Worm (Caenorhabditis elegans) whole organism, L4 larva: ENCODE results near the gene nhr-68.

Experiments
- D1046.2 ChIP-seq: fragments of 200-800 bp; sonication (Bioruptor generic); IDR thresholded peaks from 2 replicates; pipeline ENCODE4 v1.3.6; 2022; ENCODE audit warnings: missing genetic modification characterization, missing compliant biosample characterization
- F26F4.8 ChIP-seq: fragments of 200-800 bp; sonication (Bioruptor generic); conservative IDR thresholded peaks from 2 replicates; pipeline ENCODE4 v1.3.6; 2022; ENCODE audit warnings: missing genetic modification characterization, missing compliant biosample characterization
- Y75B8A.6 ChIP-seq: fragments of 200-800 bp; sonication (Bioruptor generic); IDR thresholded peaks from 2 replicates; pipeline ENCODE4 v1.3.6; 2022; ENCODE audit warnings: missing genetic modification reagents, missing genetic modification characterization, missing compliant biosample characterization
- ama-1 ChIP-seq: fragments of 150-350 bp; optimal IDR thresholded peaks from 2 replicates; lab custom pipeline; 2014; ENCODE audit warnings: inconsistent platforms, mixed read lengths
- ces-1 ChIP-seq: fragments of 150-350 bp; sonication (generic microtip); optimal IDR thresholded peaks from 4 replicates; lab custom pipeline; 2014; ENCODE audit warnings: missing biosample characterization, missing genetic modification reagents, missing genetic modification characterization
- cey-2 ChIP-seq: sonication (generic microtip); optimal IDR thresholded peaks from 3 replicates; lab custom pipeline; 2017; ENCODE audit warnings: missing genetic modification characterization, mild to moderate bottlenecking, missing compliant biosample characterization, antibody characterized with exemption, borderline replicate concordance; ENCODE audit not compliant: insufficient read depth
- daf-12 ChIP-seq: fragments of 150-350 bp; optimal IDR thresholded peaks from 2 replicates; lab custom pipeline; 2014; ENCODE audit warnings: missing biosample characterization, missing genetic modification reagents, missing genetic modification characterization
- daf-16 ChIP-seq, 3 experiments: sonication (generic microtip); optimal IDR thresholded peaks; 2 replicates each; lab custom pipeline; 2016 to 2017; ENCODE audit warnings: missing genetic modification characterization in 3 of 3, missing genetic modification reagents in 3 of 3, mild to moderate bottlenecking in 2 of 3, missing compliant biosample characterization in 2 of 3, missing biosample characterization in 1 of 3, moderate library complexity in 1 of 3
- dmd-6 ChIP-seq: fragments of 200-800 bp; sonication (Bioruptor generic); IDR thresholded peaks from 2 replicates; pipeline ENCODE4 v1.3.6; 2022; ENCODE audit warnings: missing genetic modification reagents, missing genetic modification characterization, missing compliant biosample characterization
- dmd-8 ChIP-seq: fragments of 200-800 bp; sonication (Bioruptor generic); IDR thresholded peaks from 2 replicates; pipeline ENCODE4 v1.3.6; 2022; ENCODE audit warnings: missing genetic modification characterization, missing compliant biosample characterization
- dmd-9 ChIP-seq: fragments of 200-800 bp; sonication (Bioruptor generic); IDR thresholded peaks from 2 replicates; pipeline ENCODE4 v1.3.6; 2022; ENCODE audit warnings: missing genetic modification reagents, missing genetic modification characterization, missing compliant biosample characterization
- dpl-1 ChIP-seq: fragments of 150-350 bp; optimal IDR thresholded peaks from 2 replicates; lab custom pipeline; 2014; ENCODE audit warnings: missing biosample characterization, missing genetic modification reagents, missing genetic modification characterization
- dve-1 ChIP-seq: sonication (generic microtip); optimal IDR thresholded peaks from 2 replicates; lab custom pipeline; 2017; ENCODE audit warnings: antibody characterized with exemption, mild to moderate bottlenecking, missing genetic modification characterization, missing compliant biosample characterization; ENCODE audit not compliant: insufficient read depth
- egl-43 ChIP-seq: fragments of 200-800 bp; sonication (Bioruptor generic); IDR thresholded peaks from 2 replicates; pipeline ENCODE4 v1.3.6; 2022; ENCODE audit warnings: missing genetic modification reagents, missing genetic modification characterization, missing compliant biosample characterization
- fos-1 ChIP-seq: fragments of 150-350 bp; optimal IDR thresholded peaks from 2 replicates; lab custom pipeline; 2014; ENCODE audit warnings: missing biosample characterization, missing genetic modification characterization
- gei-8 ChIP-seq: fragments of 200-800 bp; sonication (Bioruptor generic); optimal IDR thresholded peaks from 2 replicates; lab custom pipeline; 2018; ENCODE audit warnings: mild to moderate bottlenecking, missing genetic modification characterization, missing compliant biosample characterization
- hlh-11 ChIP-seq: fragments of 200-800 bp; sonication (Bioruptor generic); optimal IDR thresholded peaks from 2 replicates; lab custom pipeline; 2018; ENCODE audit warnings: mild to moderate bottlenecking, missing genetic modification characterization, missing compliant biosample characterization
- hlh-30 ChIP-seq: sonication (generic microtip); optimal IDR thresholded peaks from 2 replicates; lab custom pipeline; 2017; ENCODE audit warnings: antibody characterized with exemption, mild to moderate bottlenecking, missing genetic modification characterization, missing compliant biosample characterization; ENCODE audit not compliant: insufficient read depth
- jun-1 ChIP-seq: fragments of 150-350 bp; optimal IDR thresholded peaks from 2 replicates; lab custom pipeline; 2014; ENCODE audit warnings: missing biosample characterization, missing genetic modification reagents, missing genetic modification characterization
- lin-1 ChIP-seq: fragments of 200-800 bp; sonication (Bioruptor generic); IDR thresholded peaks from 2 replicates; pipeline ENCODE4 v1.3.6; 2022; ENCODE audit warnings: missing genetic modification reagents, missing genetic modification characterization, missing compliant biosample characterization
- lin-38 ChIP-seq: fragments of 200-800 bp; sonication (Bioruptor generic); IDR thresholded peaks from 2 replicates; pipeline ENCODE4 v1.3.6; 2022; ENCODE audit warnings: missing genetic modification reagents, missing genetic modification characterization, missing compliant biosample characterization
- lsy-2 ChIP-seq, 2 experiments: fragments of 150-350 bp in 1 of 2; sonication (generic microtip) in 1 of 2; optimal IDR thresholded peaks; 2 replicates each; lab custom pipeline; 2014 to 2017; ENCODE audit warnings: missing biosample characterization in 2 of 2, missing genetic modification characterization in 2 of 2
- madf-5 ChIP-seq, 2 experiments: fragments of 200-800 bp; sonication (Bioruptor generic); IDR thresholded peaks; 2 replicates each; pipeline ENCODE4 v1.3.6; 2022; ENCODE audit warnings: missing compliant biosample characterization in 2 of 2, missing genetic modification characterization in 2 of 2
- mdl-1 ChIP-seq, 2 experiments: fragments of 150-350 bp in 1 of 2; sonication (generic microtip) in 1 of 2; optimal IDR thresholded peaks; 2 replicates each; lab custom pipeline; 2014 to 2017; ENCODE audit warnings: missing biosample characterization in 2 of 2, missing genetic modification characterization in 2 of 2
- mep-1 ChIP-seq: fragments of 150-350 bp; sonication (generic microtip); optimal IDR thresholded peaks from 3 replicates; lab custom pipeline; 2014; ENCODE audit warnings: missing biosample characterization, missing genetic modification characterization
- mxl-3 ChIP-seq: fragments of 200-800 bp; sonication (Bioruptor generic); optimal IDR thresholded peaks from 2 replicates; lab custom pipeline; 2018; ENCODE audit warnings: mild to moderate bottlenecking, missing genetic modification characterization, missing compliant biosample characterization
- nhr-10 ChIP-seq: fragments of 150-350 bp; optimal IDR thresholded peaks from 2 replicates; lab custom pipeline; 2014; ENCODE audit warnings: missing biosample characterization, missing genetic modification characterization
- nhr-237 ChIP-seq: sonication (generic microtip); optimal IDR thresholded peaks from 2 replicates; lab custom pipeline; 2017; ENCODE audit warnings: missing biosample characterization, missing genetic modification characterization
- nhr-28 ChIP-seq: fragments of 150-350 bp; optimal IDR thresholded peaks from 2 replicates; lab custom pipeline; 2014; ENCODE audit warnings: missing biosample characterization, missing genetic modification characterization
- nhr-42 ChIP-seq: fragments of 200-800 bp; sonication (Bioruptor generic); IDR thresholded peaks from 2 replicates; pipeline ENCODE4 v1.3.6; 2022; ENCODE audit warnings: missing genetic modification characterization, missing compliant biosample characterization
- pha-4 ChIP-seq, 2 experiments: fragments of 150-350 bp in 1 of 2; fragments of 200-800 bp in 1 of 2; sonication (Bioruptor generic) in 1 of 2; IDR thresholded peaks in 1 of 2; optimal IDR thresholded peaks in 1 of 2; 2 replicates each; pipeline versions ENCODE4 v1.3.6 to Lab custom; 2014 to 2022; ENCODE audit warnings: missing genetic modification characterization in 2 of 2, missing genetic modification reagents in 2 of 2, missing biosample characterization in 1 of 2, missing compliant biosample characterization in 1 of 2
- pqm-1 ChIP-seq: sonication (generic microtip); optimal IDR thresholded peaks from 2 replicates; lab custom pipeline; 2017; ENCODE audit warnings: missing biosample characterization, missing genetic modification characterization
- skn-1 ChIP-seq: fragments of 150-350 bp; optimal IDR thresholded peaks from 2 replicates; lab custom pipeline; 2014; ENCODE audit warnings: missing biosample characterization, missing genetic modification characterization
- tra-1 ChIP-seq: fragments of 200-800 bp; sonication (Bioruptor generic); IDR thresholded peaks from 2 replicates; pipeline ENCODE4 v1.3.6; 2022; ENCODE audit warnings: missing genetic modification reagents, missing genetic modification characterization, missing compliant biosample characterization
- unc-62 ChIP-seq, 3 experiments: fragments of 150-350 bp in 1 of 3; sonication (generic microtip); optimal IDR thresholded peaks in 2 of 3; peaks in 1 of 3; 1 replicate in 1 of 3; 2 replicates in 2 of 3; lab custom pipeline; 2014 to 2017; ENCODE audit warnings: missing biosample characterization in 3 of 3, missing genetic modification characterization in 3 of 3, missing genetic modification reagents in 3 of 3, missing genotype in 1 of 3
- zfp-2 ChIP-seq: sonication (generic microtip); optimal IDR thresholded peaks from 2 replicates; lab custom pipeline; 2016; ENCODE audit warnings: mild to moderate bottlenecking, missing genetic modification characterization, missing compliant biosample characterization

The nhr-68 gene

DNA sequence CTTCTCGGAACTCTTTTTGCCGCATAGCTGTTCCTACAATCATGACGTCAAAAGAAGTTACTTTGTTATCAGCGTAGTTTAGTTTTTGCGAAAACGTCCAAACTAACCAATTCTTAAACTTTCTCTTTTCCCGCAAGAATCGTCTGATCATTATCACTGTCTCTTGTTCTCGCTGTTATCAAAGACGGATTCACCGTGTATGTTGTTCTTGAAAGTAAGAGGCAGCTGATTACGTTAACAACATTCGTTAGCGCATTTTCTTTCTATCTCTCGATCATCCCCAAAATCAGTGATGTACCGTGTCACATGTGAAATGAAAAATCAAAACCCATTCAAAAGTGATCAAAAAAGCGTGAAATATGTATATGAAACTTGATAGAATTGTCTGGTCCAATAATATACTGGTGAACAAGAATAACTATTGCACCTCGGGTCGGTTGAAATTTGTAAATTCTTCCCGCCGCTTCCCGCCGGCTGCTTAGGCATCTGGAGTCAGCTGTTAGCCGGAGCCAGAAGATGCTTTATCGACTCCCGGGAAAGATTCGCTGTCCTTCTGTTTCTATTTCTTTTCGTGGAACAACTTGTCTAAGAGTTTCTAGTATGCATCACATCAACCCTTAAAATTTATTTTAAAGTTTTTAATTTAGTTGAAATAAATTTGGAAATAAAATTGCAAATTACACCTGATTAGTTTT lies 38.6 kb upstream of the nhr-68 start (continued):
- TF ChIP-seq nhr-42 (GFP tag; lab: Robert Waterston, UW) (no peak), D1046.2 (no peak), fos-1 (tag; lab: Kevin White, UChicago) (no peak), ama-1 (lab: Kevin White, UChicago) (no peak), zfp-2 (tag; lab: Kevin White, UChicago) (no peak)

ce11 chrV:11535504-11536062 lies 37.7 kb upstream of the nhr-68 start:
- TF ChIP-seq skn-1 (tag; lab: Kevin White, UChicago), result no peak
- no peak for TF ChIP-seq daf-12 (tag; lab: Kevin White, UChicago)
- peak; percentile 78 for TF ChIP-seq dmd-6
- peak; percentile 12 for TF ChIP-seq mep-1 (tag; lab: Kevin White, UChicago)
- TF ChIP-seq tra-1 (GFP tag; lab: Robert Waterston, UW), result no peak
- peak; percentile 27 for TF ChIP-seq hlh-30
- peak in 1 of 2 experiments; percentile 36 for TF ChIP-seq unc-62 (GFP tag; optimal IDR thresholded peaks at IDR 0.05 in 1 of 2; lab: Kevin White, UChicago)
- no peak for TF ChIP-seq unc-62 (tag; optimal IDR thresholded peaks at IDR 0.05; lab: Kevin White, UChicago)
- no peak for TF ChIP-seq mxl-3 (GFP tag; lab: Kevin White, UChicago)
- TF ChIP-seq mdl-1 (tag; optimal IDR thresholded peaks at IDR 0.05; lab: Kevin White, UChicago), result peak in 1 of 2 experiments; percentile 15
- no peak for TF ChIP-seq fos-1 (tag; lab: Kevin White, UChicago)
- TF ChIP-seq dve-1 (tag; lab: Kevin White, UChicago), result peak; percentile 33
- peak; percentile 6; the same call in 1 of the 2 replicates for TF ChIP-seq egl-43 (GFP tag; lab: Robert Waterston, UW)
- TF ChIP-seq lin-1 (GFP tag; lab: Robert Waterston, UW), result 0 out of 2 replicates have a peak, but pooled peaks have one; percentile 18
- TF ChIP-seq lsy-2 (tag; optimal IDR thresholded peaks at IDR 0.05; lab: Kevin White, UChicago), result peak in 1 of 2 experiments; percentile 3
- no peak for TF ChIP-seq daf-16 (GFP tag; optimal IDR thresholded peaks at IDR 0.05; lab: Kevin White, UChicago)
- peak; percentile 42 for TF ChIP-seq daf-16 (tag; optimal IDR thresholded peaks at IDR 0.05; lab: Kevin White, UChicago)
- TF ChIP-seq hlh-11 (tag; lab: Kevin White, UChicago), result peak; percentile 85
- TF ChIP-seq jun-1, result no peak
- peak; percentile 82 for TF ChIP-seq pqm-1 (tag; lab: Kevin White, UChicago)
- TF ChIP-seq ama-1 (lab: Kevin White, UChicago), result peak; percentile 35
- no peak for TF ChIP-seq nhr-10 (tag; lab: Kevin White, UChicago)
- TF ChIP-seq nhr-28, result peak; percentile 74

ce11 chrV:11536667-11537066 lies 36.6 kb upstream of the nhr-68 start:
- peak in 1 of 2 experiments; percentile 85 for TF ChIP-seq unc-62 (GFP tag; optimal IDR thresholded peaks at IDR 0.05 in 1 of 2; lab: Kevin White, UChicago)
- TF ChIP-seq unc-62 (tag; optimal IDR thresholded peaks at IDR 0.05; lab: Kevin White, UChicago), result no peak
- no peak for TF ChIP-seq madf-5 (GFP tag; IDR thresholded peaks at IDR 0.05; lab: Robert Waterston, UW)
- no peak for TF ChIP-seq gei-8 (GFP tag; lab: Kevin White, UChicago)
- TF ChIP-seq F26F4.8 (GFP tag; lab: Robert Waterston, UW), result 0 out of 2 replicates have a peak, but pooled peaks have one; percentile 28
- TF ChIP-seq nhr-237, result no peak
- no peak for TF ChIP-seq egl-43 (GFP tag; lab: Robert Waterston, UW)
- no peak for TF ChIP-seq dmd-9 (GFP tag; lab: Robert Waterston, UW)
- TF ChIP-seq lin-38 (GFP tag; lab: Robert Waterston, UW), result no peak
- TF ChIP-seq Y75B8A.6 (GFP tag; lab: Robert Waterston, UW), result 0 out of 2 replicates have a peak, but pooled peaks have one; percentile 19
- no peak for TF ChIP-seq daf-12 (tag; lab: Kevin White, UChicago)
- TF ChIP-seq ces-1, result no peak

ce11 chrV:11539502-11539901 lies 33.7 kb upstream of the nhr-68 start:
- TF ChIP-seq skn-1 (tag; lab: Kevin White, UChicago) (peak; percentile 15), dmd-9 (GFP tag; lab: Robert Waterston, UW) (no peak), dmd-8 (GFP tag; lab: Robert Waterston, UW) (no peak), pha-4 (GFP tag; IDR thresholded peaks at IDR 0.05; lab: Robert Waterston, UW) (no peak), pha-4 (tag; optimal IDR thresholded peaks at IDR 0.05; lab: Kevin White, UChicago) (no peak), nhr-28 (no peak), daf-16 (GFP tag; optimal IDR thresholded peaks at IDR 0.05; lab: Kevin White, UChicago) (no peak), daf-16 (tag; optimal IDR thresholded peaks at IDR 0.05; lab: Kevin White, UChicago) (no peak), dpl-1 (no peak), cey-2 (tag; lab: Kevin White, UChicago) (no peak), unc-62 (GFP tag; optimal IDR thresholded peaks at IDR 0.05 in 1 of 2; lab: Kevin White, UChicago) (peak in 1 of 2 experiments; percentile 97), unc-62 (tag; optimal IDR thresholded peaks at IDR 0.05; lab: Kevin White, UChicago) (no peak)
- TF ChIP-seq, all 104 proteins: peak for 2
